Fruit fly (Drosophila melanogaster) whole organism, embryonic: ENCODE results near the gene CG12206.

Source experiments
- Bgb ChIP-seq: fragments of 200-800 bp; sonication (Bioruptor generic); IDR thresholded peaks from 2 replicates; pipeline ENCODE4 v1.3.6; 2022; ENCODE audit warnings: missing biosample characterization, missing genetic modification characterization; ENCODE audit not compliant: partially characterized antibody
- BtbVII ChIP-seq: fragments of 200-800 bp; sonication (Bioruptor generic); optimal IDR thresholded peaks from 3 replicates; lab custom pipeline; 2017; ENCODE audit warnings: missing biosample characterization, mild to moderate bottlenecking, missing genetic modification characterization
- CG13296 ChIP-seq: fragments of 200-800 bp; sonication (Bioruptor generic); optimal IDR thresholded peaks from 3 replicates; lab custom pipeline; 2018; ENCODE audit warnings: missing biosample characterization, mild to moderate bottlenecking, missing genetic modification characterization
- CG14667 ChIP-seq: fragments of 200-800 bp; sonication (Bioruptor generic); IDR thresholded peaks from 2 replicates; pipeline ENCODE4 v1.3.6; 2022; ENCODE audit warnings: missing biosample characterization, missing genetic modification characterization
- CG15601 ChIP-seq: fragments of 200-800 bp; sonication (Bioruptor generic); optimal IDR thresholded peaks from 3 replicates; lab custom pipeline; 2019; ENCODE audit warnings: missing biosample characterization, mild to moderate bottlenecking, missing genetic modification characterization, moderate library complexity
- CG16779 ChIP-seq: fragments of 200-800 bp; sonication (Bioruptor generic); IDR thresholded peaks from 2 replicates; pipeline ENCODE4 v1.3.6; 2022; ENCODE audit warnings: missing biosample characterization, missing genetic modification characterization
- CG16863 ChIP-seq: fragments of 200-800 bp; sonication (Bioruptor generic); optimal IDR thresholded peaks from 3 replicates; lab custom pipeline; 2016; ENCODE audit warnings: missing biosample characterization, missing genetic modification characterization
- CG17328 ChIP-seq: fragments of 200-800 bp; sonication (Bioruptor generic); IDR thresholded peaks from 2 replicates; pipeline ENCODE4 v1.3.6; 2022; ENCODE audit warnings: missing biosample characterization, missing genetic modification characterization
- CG17385 ChIP-seq: fragments of 200-800 bp; sonication (Bioruptor generic); optimal IDR thresholded peaks from 3 replicates; lab custom pipeline; 2018; ENCODE audit warnings: missing biosample characterization, mild to moderate bottlenecking, missing genetic modification characterization
- CG17612 ChIP-seq: fragments of 200-800 bp; sonication (Bioruptor generic); IDR thresholded peaks from 2 replicates; pipeline ENCODE4 v1.3.6; 2022; ENCODE audit warnings: missing biosample characterization, missing genetic modification characterization
- CG18599 ChIP-seq: fragments of 200-800 bp; sonication (Bioruptor generic); optimal IDR thresholded peaks from 3 replicates; lab custom pipeline; 2017; ENCODE audit warnings: missing biosample characterization, missing genetic modification characterization, mild to moderate bottlenecking, moderate library complexity, missing genetic modification reagents
- CG30020 ChIP-seq: fragments of 200-800 bp; optimal IDR thresholded peaks from 2 replicates; lab custom pipeline; 2019; ENCODE audit warnings: missing biosample characterization, mild to moderate bottlenecking, missing genetic modification characterization, moderate library complexity
- CG42726 ChIP-seq: fragments of 200-800 bp; sonication (Bioruptor generic); IDR thresholded peaks from 2 replicates; pipeline ENCODE4 v1.3.6; 2022; ENCODE audit warnings: missing biosample characterization, missing genetic modification characterization; ENCODE audit not compliant: partially characterized antibody
- CG43689 ChIP-seq: fragments of 200-800 bp; sonication (Bioruptor generic); IDR thresholded peaks from 2 replicates; pipeline ENCODE4 v1.3.6; 2022; ENCODE audit warnings: missing biosample characterization, missing genetic modification characterization
- CG5245 ChIP-seq: fragments of 200-800 bp; sonication (Bioruptor generic); optimal IDR thresholded peaks from 3 replicates; lab custom pipeline; 2016; ENCODE audit warnings: missing biosample characterization, missing genetic modification characterization
- CG5953 ChIP-seq: fragments of 200-800 bp; sonication (Bioruptor generic); IDR thresholded peaks from 2 replicates; pipeline ENCODE4 v1.3.6; 2022; ENCODE audit warnings: missing biosample characterization, missing genetic modification characterization
- CG6765 ChIP-seq: fragments of 200-800 bp; sonication (Bioruptor generic); optimal IDR thresholded peaks from 3 replicates; lab custom pipeline; 2017; ENCODE audit warnings: missing biosample characterization, mild to moderate bottlenecking, missing genetic modification characterization
- CG8089 ChIP-seq: fragments of 200-800 bp; sonication (Bioruptor generic); optimal IDR thresholded peaks from 3 replicates; lab custom pipeline; 2016; ENCODE audit warnings: missing biosample characterization, missing genetic modification characterization
- CG9215 ChIP-seq: fragments of 200-800 bp; sonication (Bioruptor generic); IDR thresholded peaks from 2 replicates; pipeline ENCODE4 v1.3.6; 2022; ENCODE audit warnings: missing biosample characterization, missing genetic modification characterization
- CG9797 ChIP-seq: fragments of 200-800 bp; sonication (Bioruptor generic); optimal IDR thresholded peaks from 3 replicates; lab custom pipeline; 2018; ENCODE audit warnings: missing biosample characterization, mild to moderate bottlenecking, missing genetic modification characterization
- CHES-1-like ChIP-seq: fragments of 200-800 bp; sonication (Bioruptor generic); optimal IDR thresholded peaks from 2 replicates; lab custom pipeline; 2016; ENCODE audit warnings: missing biosample characterization, missing genetic modification characterization
- D ChIP-seq, 2 experiments: fragments of 200-800 bp in 1 of 2; fragments of >200 bp in 1 of 2; sonication (Bioruptor generic) in 1 of 2; optimal IDR thresholded peaks; 2 replicates in 1 of 2; 3 replicates in 1 of 2; lab custom pipeline; 2017; ENCODE audit warnings: mild to moderate bottlenecking in 1 of 2, missing biosample characterization in 1 of 2, missing genetic modification characterization in 1 of 2, missing genetic modification reagents in 1 of 2
- Dbx ChIP-seq: fragments of 200-800 bp; sonication (Bioruptor generic); IDR thresholded peaks from 3 replicates; pipeline ENCODE4 v1.3.6; 2022; ENCODE audit warnings: missing biosample characterization, missing genetic modification characterization
- Gug ChIP-seq: fragments of 200-800 bp; sonication (Bioruptor generic); IDR thresholded peaks from 4 replicates; pipeline ENCODE4 v1.3.6; 2022; ENCODE audit warnings: missing biosample characterization, missing genetic modification characterization
- H2.0 ChIP-seq: fragments of 200-800 bp; sonication (Bioruptor generic); IDR thresholded peaks from 2 replicates; pipeline ENCODE4 v1.3.6; 2022; ENCODE audit warnings: missing biosample characterization, missing genetic modification characterization
- Hr3 ChIP-seq: fragments of 200-800 bp; sonication (Bioruptor generic); optimal IDR thresholded peaks from 3 replicates; lab custom pipeline; 2016; ENCODE audit warnings: missing biosample characterization, missing genetic modification characterization
- Jarid2 ChIP-seq: fragments of 200-800 bp; sonication (Bioruptor generic); optimal IDR thresholded peaks from 3 replicates; lab custom pipeline; 2017; ENCODE audit warnings: mild to moderate bottlenecking, missing biosample characterization, missing genetic modification reagents, missing genetic modification characterization
- Lhr ChIP-seq: fragments of 200-800 bp; sonication (Bioruptor generic); optimal IDR thresholded peaks from 3 replicates; lab custom pipeline; 2017; ENCODE audit warnings: mild to moderate bottlenecking, missing biosample characterization, missing genetic modification reagents, missing genetic modification characterization
- Opbp ChIP-seq: fragments of 200-800 bp; sonication (Bioruptor generic); IDR thresholded peaks from 3 replicates; pipeline ENCODE4 v1.3.6; 2022; ENCODE audit warnings: missing biosample characterization, missing genetic modification characterization; ENCODE audit not compliant: partially characterized antibody
- Optix ChIP-seq: fragments of 200-800 bp; sonication (Bioruptor generic); IDR thresholded peaks from 3 replicates; pipeline ENCODE4 v1.3.6; 2022; ENCODE audit warnings: missing biosample characterization, missing genetic modification characterization
- Six4 ChIP-seq: fragments of 200-800 bp; sonication (Bioruptor generic); optimal IDR thresholded peaks from 2 replicates; lab custom pipeline; 2016; ENCODE audit warnings: missing biosample characterization, missing genetic modification characterization
- Tbp ChIP-seq: fragments of >200 bp; optimal IDR thresholded peaks from 2 replicates; lab custom pipeline; 2018; ENCODE audit warnings: missing biosample characterization, missing genetic modification characterization
- Vsx1 ChIP-seq: fragments of 200-800 bp; sonication (Bioruptor generic); optimal IDR thresholded peaks from 2 replicates; lab custom pipeline; 2017; ENCODE audit warnings: missing biosample characterization, mild to moderate bottlenecking, missing genetic modification characterization, missing genetic modification reagents
- bcd ChIP-seq: fragments of 200-800 bp; sonication (Bioruptor generic); optimal IDR thresholded peaks from 2 replicates; lab custom pipeline; 2017; ENCODE audit warnings: missing biosample characterization, mild to moderate bottlenecking, missing genetic modification characterization
- danr ChIP-seq: fragments of 200-800 bp; sonication (Bioruptor generic); IDR thresholded peaks from 2 replicates; pipeline ENCODE4 v1.3.6; 2022; ENCODE audit warnings: missing biosample characterization, missing genetic modification characterization
- dati ChIP-seq: fragments of 200-800 bp; sonication (Bioruptor generic); IDR thresholded peaks from 2 replicates; pipeline ENCODE4 v1.3.6; 2022; ENCODE audit warnings: missing biosample characterization, missing genetic modification characterization
- dmrt99B ChIP-seq: fragments of 200-800 bp; sonication (Bioruptor generic); optimal IDR thresholded peaks from 2 replicates; lab custom pipeline; 2018; ENCODE audit warnings: missing biosample characterization, mild to moderate bottlenecking, missing genetic modification characterization, moderate library complexity
- fd102C ChIP-seq: fragments of 200-800 bp; sonication (Bioruptor generic); optimal IDR thresholded peaks from 2 replicates; lab custom pipeline; 2018; ENCODE audit warnings: missing biosample characterization, mild to moderate bottlenecking, missing genetic modification characterization, moderate library complexity
- kah ChIP-seq: fragments of 200-800 bp; sonication (Bioruptor generic); optimal IDR thresholded peaks from 2 replicates; lab custom pipeline; 2018; ENCODE audit warnings: missing biosample characterization, mild to moderate bottlenecking, missing genetic modification characterization
- ken ChIP-seq: fragments of 200-800 bp; sonication (Bioruptor generic); IDR thresholded peaks from 3 replicates; pipeline ENCODE4 v1.3.6; 2022; ENCODE audit warnings: missing biosample characterization, missing genetic modification characterization
- maf-S ChIP-seq: fragments of 200-800 bp; sonication (Bioruptor generic); optimal IDR thresholded peaks from 2 replicates; lab custom pipeline; 2016; ENCODE audit warnings: missing biosample characterization, missing genetic modification characterization
- mirr ChIP-seq: fragments of 200-800 bp; sonication (Bioruptor generic); optimal IDR thresholded peaks from 3 replicates; lab custom pipeline; 2018; ENCODE audit warnings: missing biosample characterization, mild to moderate bottlenecking, missing genetic modification characterization
- phol ChIP-seq: fragments of 200-800 bp; sonication (Bioruptor generic); optimal IDR thresholded peaks from 3 replicates; lab custom pipeline; 2018; ENCODE audit warnings: missing biosample characterization, mild to moderate bottlenecking, missing genetic modification characterization, moderate library complexity
- psq ChIP-seq: fragments of 200-800 bp; sonication (Bioruptor generic); optimal IDR thresholded peaks from 2 replicates; lab custom pipeline; 2017; ENCODE audit warnings: missing biosample characterization, missing genetic modification characterization
- ranshi ChIP-seq: fragments of 200-800 bp; sonication (Bioruptor generic); IDR thresholded peaks from 2 replicates; pipeline ENCODE4 v1.3.6; 2022; ENCODE audit warnings: missing biosample characterization, missing genetic modification characterization
- rib ChIP-seq: fragments of 200-800 bp; sonication (Bioruptor generic); IDR thresholded peaks from 2 replicates; pipeline ENCODE4 v1.3.6; 2022; ENCODE audit warnings: missing biosample characterization, missing genetic modification characterization
- salm ChIP-seq: fragments of 200-800 bp; sonication (Bioruptor generic); optimal IDR thresholded peaks from 2 replicates; lab custom pipeline; 2018; ENCODE audit warnings: missing biosample characterization, mild to moderate bottlenecking, missing genetic modification characterization
- seq ChIP-seq: fragments of 200-800 bp; sonication (Bioruptor generic); IDR thresholded peaks from 2 replicates; pipeline ENCODE4 v1.3.6; 2022; ENCODE audit warnings: missing biosample characterization, missing genetic modification characterization
- sqz ChIP-seq: fragments of 200-800 bp; sonication (Bioruptor generic); optimal IDR thresholded peaks from 3 replicates; lab custom pipeline; 2018; ENCODE audit warnings: missing biosample characterization, mild to moderate bottlenecking, missing genetic modification characterization
- wek ChIP-seq: fragments of 200-800 bp; sonication (Bioruptor generic); optimal IDR thresholded peaks from 3 replicates; lab custom pipeline; 2018; ENCODE audit warnings: missing biosample characterization, mild to moderate bottlenecking, missing genetic modification characterization, moderate library complexity
- zfh1 ChIP-seq: fragments of 200-800 bp; sonication (Bioruptor generic); IDR thresholded peaks from 3 replicates; pipeline ENCODE4 v1.3.6; 2022; ENCODE audit warnings: missing biosample characterization, missing genetic modification characterization

CG12206 gene

DNA sequence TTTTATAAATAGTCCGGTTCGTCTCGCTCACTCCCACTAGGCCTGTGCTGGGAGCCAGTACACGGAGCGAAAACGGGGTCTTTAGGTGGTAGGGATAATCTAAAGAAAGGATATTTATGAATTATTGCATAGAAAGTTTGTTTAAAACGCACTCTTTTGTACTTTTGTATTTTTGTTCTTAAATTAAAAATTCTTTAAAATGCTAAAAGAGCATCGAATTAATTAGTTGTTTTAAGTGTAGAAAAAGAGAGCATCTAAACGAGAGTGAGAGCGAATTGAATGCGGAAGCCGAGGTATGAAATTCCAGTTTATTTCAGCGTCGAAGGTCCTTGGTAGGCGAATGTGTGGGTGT is 46.7 kb downstream of the CG12206 start (continued):
- 0 out of 3 replicates have a peak, but pooled peaks have one; percentile 22 for TF ChIP-seq Dbx (GFP tag; lab: Robert Waterston, UW)
- TF ChIP-seq Hr3 (GFP tag; lab: Kevin White, UChicago), result peak; percentile 77
- TF ChIP-seq Six4 (GFP tag; lab: Kevin White, UChicago), result peak; percentile 41
- TF ChIP-seq mirr (GFP tag; lab: Kevin White, UChicago), result no peak
- peak; percentile 77 for TF ChIP-seq H2.0 (GFP tag; lab: Robert Waterston, UW)
- TF ChIP-seq CG16863, result peak; percentile 76
- TF ChIP-seq CG30020, result no peak
- TF ChIP-seq psq (GFP tag; lab: Kevin White, UChicago), result peak; percentile 37
- TF ChIP-seq CG15601 (tag; lab: Kevin White, UChicago), result peak; percentile 69
- TF ChIP-seq danr (GFP tag; lab: Robert Waterston, UW), result peak; percentile 46
- TF ChIP-seq Lhr (GFP tag; lab: Kevin White, UChicago), result peak; percentile 36
- 0 out of 2 replicates have a peak, but pooled peaks have one; percentile 29 for TF ChIP-seq CG9215 (GFP tag; lab: Robert Waterston, UW)
- no peak for TF ChIP-seq rib (GFP tag; lab: Robert Waterston, UW)
- TF ChIP-seq phol (tag; lab: Kevin White, UChicago), result peak; percentile 67
- TF ChIP-seq kah (GFP tag; lab: Kevin White, UChicago), result no peak
- peak; percentile 41 for TF ChIP-seq bcd (GFP tag; lab: Kevin White, UChicago)
- no peak for TF ChIP-seq Bgb (GFP tag; lab: Robert Waterston, UW)
- no peak for TF ChIP-seq CG9797
- peak; percentile 68 for TF ChIP-seq CG8089 (GFP tag; lab: Kevin White, UChicago)
- TF ChIP-seq BtbVII (GFP tag; lab: Kevin White, UChicago), result no peak
- no peak for TF ChIP-seq CG16779 (GFP tag; lab: Robert Waterston, UW)
- peak; percentile 59; the same call in 3 of the 4 replicates for TF ChIP-seq Gug (GFP tag; lab: Robert Waterston, UW)
- no peak for TF ChIP-seq CG13296
- TF ChIP-seq CG18599, result peak; percentile 2
- TF ChIP-seq zfh1 (GFP tag; lab: Robert Waterston, UW), result peak; percentile 86
- peak; percentile 68 for TF ChIP-seq CHES-1-like (GFP tag; lab: Kevin White, UChicago)
- TF ChIP-seq D (optimal IDR thresholded peaks at IDR 0.05; lab: Kevin White, UChicago), result no peak
- TF ChIP-seq D (GFP tag; optimal IDR thresholded peaks at IDR 0.05; lab: Kevin White, UChicago), result peak; percentile 50
- TF ChIP-seq CG43689, result no peak
- no peak for TF ChIP-seq CG17612 (GFP tag; lab: Robert Waterston, UW)
- TF ChIP-seq CG14667 (GFP tag; lab: Robert Waterston, UW), result no peak
- TF ChIP-seq salm (tag; lab: Kevin White, UChicago), result peak; percentile 68
- TF ChIP-seq Jarid2 (GFP tag; lab: Kevin White, UChicago), result no peak
- no peak for TF ChIP-seq CG42726 (GFP tag; lab: Robert Waterston, UW)
- TF ChIP-seq wek, result peak; percentile 11
- peak; percentile 41 for TF ChIP-seq CG5245 (GFP tag; lab: Kevin White, UChicago)
- no peak for TF ChIP-seq sqz
- TF ChIP-seq ken (GFP tag; lab: Robert Waterston, UW), result 0 out of 3 replicates have a peak, but pooled peaks have one; percentile 62
- peak; percentile 59 for TF ChIP-seq CG17385 (GFP tag; lab: Kevin White, UChicago)
- no peak for TF ChIP-seq Opbp
- peak; percentile 60 for TF ChIP-seq ranshi (GFP tag; lab: Robert Waterston, UW)
- peak; percentile 80 for TF ChIP-seq maf-S (GFP tag; lab: Kevin White, UChicago)
- peak; percentile 56; the same call in 1 of the 2 replicates for TF ChIP-seq CG5953 (GFP tag; lab: Robert Waterston, UW)
- no peak for TF ChIP-seq CG6765 (GFP tag; lab: Kevin White, UChicago)
- TF ChIP-seq Vsx1, result peak; percentile 45
- peak; percentile 42 for TF ChIP-seq seq
- TF ChIP-seq dati (GFP tag; lab: Robert Waterston, UW), result no peak
- TF ChIP-seq Optix (GFP tag; lab: Robert Waterston, UW), result peak; percentile 64
- no peak for TF ChIP-seq Tbp
- peak; percentile 97 for TF ChIP-seq fd102C
- TF ChIP-seq dmrt99B (tag; lab: Kevin White, UChicago), result peak; percentile 73
- TF ChIP-seq CG17328 (GFP tag; lab: Robert Waterston, UW), result peak; percentile 93
